Fruit fly (Drosophila melanogaster) whole organism, wandering third instar larva: ENCODE data around the gene CtIP.

Source experiments
- Abd-B ChIP-seq: fragments of >200 bp; optimal IDR thresholded peaks from 2 replicates; lab custom pipeline; 2017; ENCODE audit warnings: missing biosample characterization, missing genetic modification characterization
- CG32264 ChIP-seq: fragments of 200-800 bp; sonication (Bioruptor generic); optimal IDR thresholded peaks from 2 replicates; lab custom pipeline; 2016; ENCODE audit warnings: missing biosample characterization, missing genetic modification characterization
- CG9705 ChIP-seq: fragments of 200-800 bp; sonication (Bioruptor generic); optimal IDR thresholded peaks from 2 replicates; lab custom pipeline; 2018; ENCODE audit warnings: missing biosample characterization, mild to moderate bottlenecking, missing genetic modification characterization
- CrebA ChIP-seq: fragments of 200-800 bp; sonication (Bioruptor generic); optimal IDR thresholded peaks from 2 replicates; lab custom pipeline; 2016; ENCODE audit warnings: missing biosample characterization, mild to moderate bottlenecking, missing genetic modification characterization, borderline replicate concordance
- Dfd ChIP-seq: fragments of >200 bp; optimal IDR thresholded peaks from 2 replicates; lab custom pipeline; 2017; ENCODE audit warnings: missing biosample characterization, missing genetic modification characterization
- Dif ChIP-seq: fragments of 200-275, 200-300 bp; sonication (Bioruptor generic); optimal IDR thresholded peaks from 2 replicates; lab custom pipeline; 2018; ENCODE audit warnings: missing biosample characterization, missing genetic modification characterization; ENCODE audit not compliant: partially characterized antibody
- GATAd ChIP-seq: sonication (Bioruptor generic); optimal IDR thresholded peaks from 2 replicates; lab custom pipeline; 2016; ENCODE audit warnings: missing biosample characterization, missing genetic modification characterization
- HLH106 ChIP-seq: fragments of 200-800 bp; optimal IDR thresholded peaks from 3 replicates; lab custom pipeline; 2019; ENCODE audit warnings: missing biosample characterization, mild to moderate bottlenecking, missing genetic modification characterization, moderate library complexity
- Hnf4 ChIP-seq: fragments of 200-800 bp; sonication (Bioruptor generic); optimal IDR thresholded peaks from 2 replicates; lab custom pipeline; 2016; ENCODE audit warnings: missing biosample characterization, mild to moderate bottlenecking, missing genetic modification characterization
- Hr78 ChIP-seq: fragments of >200 bp; optimal IDR thresholded peaks from 2 replicates; lab custom pipeline; 2017; ENCODE audit warnings: missing biosample characterization, missing genetic modification characterization
- Hr83 ChIP-seq: fragments of 200-300 bp; sonication (Bioruptor generic); optimal IDR thresholded peaks from 2 replicates; lab custom pipeline; 2016; ENCODE audit warnings: missing biosample characterization, mild to moderate bottlenecking, missing genetic modification characterization, moderate library complexity; ENCODE audit not compliant: poor library complexity, severe bottlenecking
- Jra ChIP-seq: sonication (Bioruptor generic); optimal IDR thresholded peaks from 2 replicates; lab custom pipeline; 2016; ENCODE audit warnings: missing biosample characterization, missing genetic modification characterization
- Mio ChIP-seq: sonication (Bioruptor generic); optimal IDR thresholded peaks from 2 replicates; lab custom pipeline; 2016; ENCODE audit warnings: missing biosample characterization, missing genetic modification characterization
- Myc ChIP-seq: fragments of >200 bp; optimal IDR thresholded peaks from 2 replicates; lab custom pipeline; 2017
- N ChIP-seq: fragments of >200 bp; optimal IDR thresholded peaks from 2 replicates; lab custom pipeline; 2018; ENCODE audit warnings: missing biosample characterization, missing external identifiers, missing genetic modification characterization
- OdsH ChIP-seq: fragments of 200-800 bp; sonication (Bioruptor generic); optimal IDR thresholded peaks from 2 replicates; lab custom pipeline; 2016; ENCODE audit warnings: missing biosample characterization, mild to moderate bottlenecking, missing genetic modification characterization
- Rel ChIP-seq, 2 experiments: fragments of 200-800 bp; sonication (Bioruptor generic) in 1 of 2; optimal IDR thresholded peaks; 2 replicates in 1 of 2; 3 replicates in 1 of 2; lab custom pipeline; 2016 to 2019; ENCODE audit warnings: mild to moderate bottlenecking in 2 of 2, missing biosample characterization in 2 of 2, missing genetic modification characterization in 2 of 2, moderate library complexity in 1 of 2
- Sp1 ChIP-seq: fragments of 200-800 bp; sonication (Bioruptor generic); optimal IDR thresholded peaks from 3 replicates; lab custom pipeline; 2019; ENCODE audit warnings: missing biosample characterization, mild to moderate bottlenecking, missing genetic modification characterization, moderate library complexity
- Vsx2 ChIP-seq: fragments of 200-300, 225-300 bp; sonication (Bioruptor generic); optimal IDR thresholded peaks from 2 replicates; lab custom pipeline; 2018; ENCODE audit warnings: missing biosample characterization, missing genetic modification characterization; ENCODE audit not compliant: partially characterized antibody
- br ChIP-seq: fragments of 200-800 bp; sonication (Bioruptor generic); optimal IDR thresholded peaks from 2 replicates; lab custom pipeline; 2016; ENCODE audit warnings: missing biosample characterization, missing genetic modification characterization
- brk ChIP-seq: fragments of 200-800 bp; sonication (Bioruptor generic); optimal IDR thresholded peaks from 2 replicates; lab custom pipeline; 2016; ENCODE audit warnings: missing biosample characterization, mild to moderate bottlenecking, missing genetic modification characterization
- dl ChIP-seq, 2 experiments: fragments of 175-275, 200-275 bp in 1 of 2; fragments of 200-275 bp in 1 of 2; sonication (Bioruptor generic); optimal IDR thresholded peaks; lab custom pipeline; 2018; ENCODE audit warnings: mild to moderate bottlenecking in 2 of 2, missing biosample characterization in 2 of 2, missing genetic modification characterization in 2 of 2, moderate library complexity in 2 of 2; ENCODE audit not compliant: partially characterized antibody in 2 of 2, insufficient read depth in 1 of 2
- dmrt93B ChIP-seq: fragments of 200-800 bp; sonication (Bioruptor generic); optimal IDR thresholded peaks from 2 replicates; lab custom pipeline; 2018; ENCODE audit warnings: missing biosample characterization, mild to moderate bottlenecking, missing genetic modification characterization
- dsf ChIP-seq: sonication (Bioruptor generic); optimal IDR thresholded peaks from 2 replicates; lab custom pipeline; 2016; ENCODE audit warnings: missing biosample characterization, missing genetic modification characterization, borderline replicate concordance
- ey ChIP-seq: fragments of 200-800 bp; sonication (Bioruptor generic); optimal IDR thresholded peaks from 2 replicates; lab custom pipeline; 2016; ENCODE audit warnings: missing biosample characterization, missing genetic modification characterization
- foxo ChIP-seq, 2 experiments: fragments of 200-800 bp; sonication (Bioruptor generic); optimal IDR thresholded peaks; 2 replicates in 1 of 2; 3 replicates in 1 of 2; lab custom pipeline; 2016 to 2017; ENCODE audit warnings: missing biosample characterization in 2 of 2, missing genetic modification characterization in 2 of 2
- fru ChIP-seq: fragments of 200-800 bp; sonication (Bioruptor generic); optimal IDR thresholded peaks from 3 replicates; lab custom pipeline; 2016; ENCODE audit warnings: missing biosample characterization, mild to moderate bottlenecking, missing genetic modification characterization
- h ChIP-seq: fragments of 200-800 bp; sonication (Bioruptor generic); optimal IDR thresholded peaks from 3 replicates; lab custom pipeline; 2016; ENCODE audit warnings: missing biosample characterization, mild to moderate bottlenecking, missing genetic modification characterization
- jim ChIP-seq: fragments of 175-275, 200-325 bp; sonication (Bioruptor generic); optimal IDR thresholded peaks from 2 replicates; lab custom pipeline; 2016; ENCODE audit warnings: missing biosample characterization, mild to moderate bottlenecking, missing genetic modification characterization
- lola ChIP-seq: fragments of >200 bp; optimal IDR thresholded peaks from 2 replicates; lab custom pipeline; 2017; ENCODE audit warnings: missing biosample characterization, missing genetic modification characterization
- pan ChIP-seq: fragments of >200 bp; optimal IDR thresholded peaks from 2 replicates; lab custom pipeline; 2017
- psq ChIP-seq: fragments of 200-800 bp; sonication (Bioruptor generic); optimal IDR thresholded peaks from 3 replicates; lab custom pipeline; 2017; ENCODE audit warnings: missing biosample characterization, mild to moderate bottlenecking, missing genetic modification characterization, moderate library complexity
- rgr ChIP-seq: fragments of 200-800 bp; sonication (Bioruptor generic); optimal IDR thresholded peaks from 3 replicates; lab custom pipeline; 2016; ENCODE audit warnings: missing biosample characterization, mild to moderate bottlenecking, missing genetic modification characterization
- sage ChIP-seq: fragments of 200-800 bp; sonication (Bioruptor generic); optimal IDR thresholded peaks from 2 replicates; lab custom pipeline; 2016; ENCODE audit warnings: missing biosample characterization, mild to moderate bottlenecking, missing genetic modification characterization
- sv ChIP-seq: fragments of 200-800 bp; sonication (Bioruptor generic); optimal IDR thresholded peaks from 3 replicates; lab custom pipeline; 2016; ENCODE audit warnings: missing biosample characterization, missing genetic modification characterization
- tai ChIP-seq: sonication (Bioruptor generic); optimal IDR thresholded peaks from 2 replicates; lab custom pipeline; 2016; ENCODE audit warnings: missing biosample characterization, missing genetic modification characterization
- usp ChIP-seq: fragments of >200 bp; optimal IDR thresholded peaks from 2 replicates; lab custom pipeline; 2017; ENCODE audit warnings: missing biosample characterization, missing genetic modification characterization
- woc ChIP-seq: sonication (Bioruptor generic); optimal IDR thresholded peaks from 2 replicates; lab custom pipeline; 2016; ENCODE audit warnings: missing biosample characterization, mild to moderate bottlenecking, missing genetic modification characterization

The CtIP gene

dm6 chr3L:20473021-20473799, 37.2 kb downstream of the CtIP start, which contains the start of the genes CG32428 and CG5969:
Gene CG32428 (minus strand): TSS chr3L:20473723.
Gene CG5969 (plus strand): TSS chr3L:20473783.
- TF ChIP-seq HLH106 (tag; lab: Kevin White, UChicago) (peak; percentile 83), dl (GFP tag; optimal IDR thresholded peaks at IDR 0.05; lab: Kevin White, UChicago; ENCODE audit: insufficient read depth in 1 of 2, partially characterized antibody in 2 of 2) (no peak), fru (GFP tag; lab: Kevin White, UChicago) (no peak), pan (lab: Kevin White, UChicago) (no peak), Myc (lab: Kevin White, UChicago) (no peak), Hnf4 (GFP tag; lab: Kevin White, UChicago) (peak; percentile 47), br (GFP tag; lab: Kevin White, UChicago) (no peak), Hr78 (GFP tag; lab: Kevin White, UChicago) (no peak), woc (GFP tag; lab: Kevin White, UChicago) (peak; percentile 33), Mio (no peak), sv (no peak), psq (GFP tag; lab: Kevin White, UChicago) (peak; percentile 91), dmrt93B (GFP tag; lab: Kevin White, UChicago) (peak; percentile 47), dsf (GFP tag; lab: Kevin White, UChicago) (no peak), sage (GFP tag; lab: Kevin White, UChicago) (peak; percentile 29), brk (GFP tag; lab: Kevin White, UChicago) (peak; percentile 57), h (GFP tag; lab: Kevin White, UChicago) (peak; percentile 71), CrebA (GFP tag; lab: Kevin White, UChicago) (peak; percentile 38), foxo (GFP tag; optimal IDR thresholded peaks at IDR 0.05; lab: Kevin White, UChicago) (peak in 1 of 2 experiments; percentile 71), OdsH (peak; percentile 18), Jra (peak; percentile 12), N (GFP tag; lab: Kevin White, UChicago) (no peak), Abd-B (GFP tag; lab: Kevin White, UChicago) (no peak), Vsx2 (GFP tag; lab: Kevin White, UChicago) (no peak), usp (GFP tag; lab: Kevin White, UChicago) (no peak), Dif (GFP tag; lab: Kevin White, UChicago) (no peak), GATAd (GFP tag; lab: Kevin White, UChicago) (peak; percentile 32), tai (GFP tag; lab: Kevin White, UChicago) (peak; percentile 69), Rel (GFP tag; optimal IDR thresholded peaks at IDR 0.05; lab: Kevin White, UChicago) (no peak), Rel (tag; optimal IDR thresholded peaks at IDR 0.05; lab: Kevin White, UChicago) (peak; percentile 66), CG32264 (GFP tag; lab: Kevin White, UChicago) (no peak), ey (GFP tag; lab: Kevin White, UChicago) (peak; percentile 13), CG9705 (GFP tag; lab: Kevin White, UChicago) (peak; percentile 39), Sp1 (GFP tag; lab: Kevin White, UChicago) (peak; percentile 66), Hr83 (peak; percentile 38), rgr (GFP tag; lab: Kevin White, UChicago) (peak; percentile 49), Dfd (GFP tag; lab: Kevin White, UChicago) (no peak), jim (GFP tag; lab: Kevin White, UChicago) (no peak), lola (GFP tag; lab: Kevin White, UChicago) (no peak)
- TF ChIP-seq, all 38 proteins: peak for 20

dm6 chr3L:20474197-20474788, 38.2 kb downstream of the CtIP start, which contains the start of gene isoQC:
Gene isoQC (plus strand): TSS chr3L:20474466.
- no peak for TF ChIP-seq sage (GFP tag; lab: Kevin White, UChicago)
- TF ChIP-seq OdsH = no peak
- TF ChIP-seq Myc (lab: Kevin White, UChicago) = no peak
- TF ChIP-seq Mio = no peak
- TF ChIP-seq foxo (GFP tag; optimal IDR thresholded peaks at IDR 0.05; lab: Kevin White, UChicago) = no peak
- TF ChIP-seq Hr83 = no peak
